Worm (Caenorhabditis elegans) whole organism, early embryonic: ENCODE results near the gene F21C10.7.

Experiments used
- B0310.2 ChIP-seq: sonication (generic microtip); optimal IDR thresholded peaks from 2 replicates; lab custom pipeline; 2016; ENCODE audit warnings: mild to moderate bottlenecking, missing genetic modification characterization, missing compliant biosample characterization
- aly-1 ChIP-seq: sonication (generic microtip); optimal IDR thresholded peaks from 2 replicates; lab custom pipeline; 2016; ENCODE audit warnings: missing genetic modification characterization, missing compliant biosample characterization
- ama-1 ChIP-seq: fragments of 150-350 bp; optimal IDR thresholded peaks from 2 replicates; lab custom pipeline; 2014
- ceh-13 ChIP-seq: fragments of 200-800 bp; sonication (Bioruptor generic); optimal IDR thresholded peaks from 2 replicates; lab custom pipeline; 2018; ENCODE audit warnings: mild to moderate bottlenecking, missing genetic modification characterization, missing compliant biosample characterization
- ceh-36 ChIP-seq: sonication (generic microtip); optimal IDR thresholded peaks from 2 replicates; lab custom pipeline; 2016; ENCODE audit warnings: missing genetic modification characterization, inconsistent platforms, missing compliant biosample characterization
- flt-1 ChIP-seq: fragments of 200-800 bp; sonication (Bioruptor generic); IDR thresholded peaks from 2 replicates; pipeline ENCODE4 v1.3.6; 2022; ENCODE audit warnings: missing genetic modification characterization, missing compliant biosample characterization
- hnd-1 ChIP-seq: sonication (generic microtip); optimal IDR thresholded peaks from 2 replicates; lab custom pipeline; 2016; ENCODE audit warnings: missing genetic modification characterization, missing compliant biosample characterization
- pes-1 ChIP-seq: fragments of 200-800 bp; sonication (Bioruptor generic); IDR thresholded peaks from 2 replicates; pipeline ENCODE4 v1.3.6; 2022; ENCODE audit warnings: missing genetic modification reagents, missing genetic modification characterization, missing compliant biosample characterization
- scrt-1 ChIP-seq: fragments of 200-800 bp; sonication (Bioruptor generic); IDR thresholded peaks from 2 replicates; pipeline ENCODE4 v1.3.6; 2022; ENCODE audit warnings: missing genetic modification characterization, missing compliant biosample characterization
- sea-1 ChIP-seq: fragments of 200-800 bp; sonication (Bioruptor generic); conservative IDR thresholded peaks from 2 replicates; pipeline ENCODE4 v1.3.6; 2022; ENCODE audit warnings: missing genetic modification characterization, missing compliant biosample characterization
- tbx-11 ChIP-seq: fragments of 200-800 bp; sonication (Bioruptor generic); IDR thresholded peaks from 2 replicates; pipeline ENCODE4 v1.3.6; 2022; ENCODE audit warnings: missing genetic modification characterization, missing compliant biosample characterization
- tra-4 ChIP-seq: sonication (generic microtip); optimal IDR thresholded peaks from 2 replicates; lab custom pipeline; 2017; ENCODE audit warnings: missing genetic modification characterization, missing compliant biosample characterization

DNA sequence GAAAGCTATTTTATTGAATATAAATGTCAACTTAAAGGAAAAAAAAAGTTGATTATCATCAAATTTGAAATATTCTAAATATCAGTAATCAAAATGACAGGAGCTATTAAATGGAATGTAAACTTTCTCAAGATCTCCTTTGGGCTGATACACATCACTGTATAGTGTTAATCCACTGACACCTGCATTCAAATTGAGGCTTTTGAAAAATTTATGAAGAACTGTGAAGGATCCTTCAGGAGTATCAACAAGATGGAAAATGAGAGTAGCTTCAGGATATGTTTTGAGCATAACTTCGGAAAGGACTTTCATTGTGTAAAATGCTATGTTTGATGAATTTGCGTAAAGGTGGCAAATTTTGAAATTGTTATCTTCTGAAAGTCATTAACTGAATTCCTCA is 15.4 kb upstream of the F21C10.7 start:
- TF ChIP-seq scrt-1 (no peak), pes-1 (no peak), flt-1 (GFP tag; lab: Robert Waterston, UW) (no peak), ama-1 (lab: Kevin White, UChicago) (no peak), tbx-11 (GFP tag; lab: Robert Waterston, UW) (no peak), aly-1 (tag; lab: Kevin White, UChicago) (no peak), B0310.2 (no peak), ceh-13 (no peak), sea-1 (no peak), ceh-36 (no peak), tra-4 (no peak), hnd-1 (no peak)
